Fruit fly (Drosophila melanogaster): Measurements from ENCODE around the gene CG15239.

DNA sequence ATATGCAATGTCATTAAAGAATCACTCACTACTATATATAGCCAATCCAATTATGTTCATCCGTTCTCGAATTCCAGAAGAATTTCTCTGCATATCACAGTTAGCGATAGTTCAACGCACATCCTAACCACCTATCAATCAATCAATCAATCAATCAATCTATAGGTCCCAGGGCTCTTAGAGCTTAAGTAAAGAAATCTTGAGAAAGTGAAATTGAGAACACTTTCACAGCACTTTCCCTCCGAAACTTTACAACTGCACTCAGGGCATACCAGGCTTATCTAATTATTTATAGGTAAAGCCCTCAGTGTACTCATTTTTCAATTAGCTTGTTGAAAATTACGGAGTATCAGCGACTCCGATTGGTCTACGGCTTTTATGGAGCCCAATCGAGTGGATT, 9.5 kb upstream of the CG15239 start:
- TF ChIP-seq CG6854 (GFP tag; optimal IDR thresholded peaks at IDR 0.05) = no peak
- TF ChIP-seq CG6689 (GFP tag; IDR thresholded peaks at IDR 0.05) = no peak
- TF ChIP-seq dmrt99B (tag; optimal IDR thresholded peaks at IDR 0.05) = no peak
- TF ChIP-seq tx (GFP tag; optimal IDR thresholded peaks at IDR 0.05) = no peak
- no peak for TF ChIP-seq phol (tag; optimal IDR thresholded peaks at IDR 0.05)
